Worm (Caenorhabditis elegans) whole organism, young adult: ENCODE results near the gene nsy-7.

Source experiments
- B0336.3 ChIP-seq: fragments of 200-800 bp; sonication (Bioruptor generic); IDR thresholded peaks from 2 replicates; pipeline ENCODE4 v1.3.6; 2022; ENCODE audit warnings: missing genetic modification characterization, missing compliant biosample characterization
- C06A6.2 ChIP-seq: fragments of 200-800 bp; sonication (Bioruptor generic); conservative IDR thresholded peaks from 2 replicates; pipeline ENCODE4 v1.3.6; 2022; ENCODE audit warnings: missing genetic modification characterization, missing compliant biosample characterization
- D2030.7 ChIP-seq: fragments of 200-800 bp; sonication (Bioruptor generic); IDR thresholded peaks from 2 replicates; pipeline ENCODE4 v1.3.6; 2022; ENCODE audit warnings: missing genetic modification reagents, missing genetic modification characterization, missing compliant biosample characterization
- F33H1.4 ChIP-seq: fragments of 200-800 bp; sonication (Bioruptor generic); IDR thresholded peaks from 2 replicates; pipeline ENCODE4 v1.3.6; 2022; ENCODE audit warnings: missing genetic modification reagents, missing genetic modification characterization, missing compliant biosample characterization
- F37B4.10 ChIP-seq: fragments of 200-800 bp; sonication (Bioruptor generic); IDR thresholded peaks from 2 replicates; pipeline ENCODE4 v1.3.6; 2022; ENCODE audit warnings: missing genetic modification characterization, missing compliant biosample characterization
- ZK185.1 ChIP-seq: sonication (generic microtip); optimal IDR thresholded peaks from 2 replicates; lab custom pipeline; 2016; ENCODE audit warnings: mild to moderate bottlenecking, missing genetic modification characterization, missing compliant biosample characterization; ENCODE audit not compliant: poor library complexity, severe bottlenecking
- ama-1 ChIP-seq, 3 experiments: fragments of 150-350 bp in 1 of 3; sonication (generic microtip) in 2 of 3; optimal IDR thresholded peaks; 2 replicates each; lab custom pipeline; 2014 to 2018; ENCODE audit warnings: missing biosample characterization in 2 of 3, missing genetic modification characterization in 2 of 3, missing genetic modification reagents in 2 of 3
- atf-7 ChIP-seq: sonication (generic microtip); optimal IDR thresholded peaks from 2 replicates; lab custom pipeline; 2017; ENCODE audit warnings: mild to moderate bottlenecking, missing genetic modification characterization, missing compliant biosample characterization
- attf-5 ChIP-seq: fragments of 200-800 bp; sonication (Bioruptor generic); optimal IDR thresholded peaks from 2 replicates; lab custom pipeline; 2018; ENCODE audit warnings: mild to moderate bottlenecking, missing genetic modification characterization, missing compliant biosample characterization
- bed-2 ChIP-seq: fragments of 200-800 bp; sonication (Bioruptor generic); IDR thresholded peaks from 2 replicates; pipeline ENCODE4 v1.3.6; 2022; ENCODE audit warnings: missing genetic modification reagents, missing genetic modification characterization, missing compliant biosample characterization
- cebp-1 ChIP-seq, 2 experiments: fragments of 200-800 bp in 1 of 2; sonication (Bioruptor generic) in 1 of 2; sonication (generic microtip) in 1 of 2; IDR thresholded peaks in 1 of 2; optimal IDR thresholded peaks in 1 of 2; 2 replicates each; pipeline versions ENCODE4 v1.3.6 to Lab custom; 2017 to 2022; ENCODE audit warnings: missing compliant biosample characterization in 2 of 2, missing genetic modification characterization in 2 of 2, mild to moderate bottlenecking in 1 of 2, missing genetic modification reagents in 1 of 2, moderate library complexity in 1 of 2
- ceh-27 ChIP-seq: fragments of 200-800 bp; sonication (Bioruptor generic); optimal IDR thresholded peaks from 2 replicates; lab custom pipeline; 2018; ENCODE audit warnings: mild to moderate bottlenecking, missing genetic modification characterization, moderate library complexity, missing compliant biosample characterization
- ceh-58 ChIP-seq: fragments of 200-800 bp; sonication (Bioruptor generic); IDR thresholded peaks from 2 replicates; pipeline ENCODE4 v1.3.6; 2022; ENCODE audit warnings: missing genetic modification characterization, missing compliant biosample characterization
- ceh-79 ChIP-seq: sonication (generic microtip); optimal IDR thresholded peaks from 2 replicates; lab custom pipeline; 2017; ENCODE audit warnings: mild to moderate bottlenecking, missing genetic modification characterization, missing compliant biosample characterization
- ceh-91 ChIP-seq: fragments of 200-800 bp; sonication (Bioruptor generic); IDR thresholded peaks from 2 replicates; pipeline ENCODE4 v1.3.6; 2022; ENCODE audit warnings: missing genetic modification reagents, missing genetic modification characterization, missing compliant biosample characterization
- die-1 ChIP-seq: sonication (generic microtip); optimal IDR thresholded peaks from 2 replicates; lab custom pipeline; 2016; ENCODE audit warnings: missing genotype, mild to moderate bottlenecking, missing genetic modification characterization, missing compliant biosample characterization
- dox-1 ChIP-seq: fragments of 200-800 bp; sonication (Bioruptor generic); IDR thresholded peaks from 2 replicates; pipeline ENCODE4 v1.3.6; 2022; ENCODE audit warnings: missing genetic modification reagents, missing genetic modification characterization, missing compliant biosample characterization
- efl-1 ChIP-seq: fragments of 150-350 bp; optimal IDR thresholded peaks from 2 replicates; lab custom pipeline; 2014; ENCODE audit warnings: missing biosample characterization, missing genetic modification reagents, missing genetic modification characterization
- egrh-3 ChIP-seq: fragments of 200-800 bp; sonication (Bioruptor generic); IDR thresholded peaks from 2 replicates; pipeline ENCODE4 v1.3.6; 2022; ENCODE audit warnings: missing genetic modification reagents, missing genetic modification characterization, missing compliant biosample characterization
- ekl-4 ChIP-seq: fragments of 200-800 bp; sonication (Bioruptor generic); IDR thresholded peaks from 2 replicates; pipeline ENCODE4 v1.3.6; 2022; ENCODE audit warnings: missing genetic modification reagents, missing genetic modification characterization, missing compliant biosample characterization
- gei-17 ChIP-seq: fragments of 200-800 bp; sonication (Bioruptor generic); optimal IDR thresholded peaks from 2 replicates; lab custom pipeline; 2018; ENCODE audit warnings: mild to moderate bottlenecking, missing genetic modification characterization, missing compliant biosample characterization
- him-1 ChIP-seq: sonication (generic microtip); optimal IDR thresholded peaks from 2 replicates; lab custom pipeline; 2016; ENCODE audit warnings: missing genotype, missing genetic modification reagents, missing genetic modification characterization, missing compliant biosample characterization
- hsf-1 ChIP-seq: fragments of 200-800 bp; sonication (Bioruptor generic); IDR thresholded peaks from 2 replicates; pipeline ENCODE4 v1.3.6; 2022; ENCODE audit warnings: missing genetic modification reagents, missing genetic modification characterization, missing compliant biosample characterization
- lag-1 ChIP-seq: fragments of 200-800 bp; sonication (Bioruptor generic); IDR thresholded peaks from 2 replicates; pipeline ENCODE4 v1.3.6; 2022; ENCODE audit warnings: missing genetic modification reagents, missing genetic modification characterization, missing compliant biosample characterization
- let-607 ChIP-seq, 2 experiments: fragments of 200-800 bp in 1 of 2; sonication (Bioruptor generic) in 1 of 2; sonication (generic microtip) in 1 of 2; optimal IDR thresholded peaks; 2 replicates each; lab custom pipeline; 2016 to 2018; ENCODE audit warnings: mild to moderate bottlenecking in 2 of 2, missing compliant biosample characterization in 2 of 2, missing genetic modification characterization in 2 of 2, moderate library complexity in 2 of 2, missing genotype in 1 of 2
- lsy-27 ChIP-seq: sonication (generic microtip); optimal IDR thresholded peaks from 2 replicates; lab custom pipeline; 2017; ENCODE audit warnings: missing genetic modification characterization, mild to moderate bottlenecking, missing compliant biosample characterization, antibody characterized with exemption, missing genotype, borderline replicate concordance; ENCODE audit not compliant: insufficient read depth
- mcd-1 ChIP-seq: fragments of 200-800 bp; sonication (Bioruptor generic); IDR thresholded peaks from 2 replicates; pipeline ENCODE4 v1.3.6; 2022; ENCODE audit warnings: missing genetic modification reagents, missing genetic modification characterization, missing compliant biosample characterization
- pbrm-1 ChIP-seq: fragments of 200-800 bp; sonication (Bioruptor generic); IDR thresholded peaks from 2 replicates; pipeline ENCODE4 v1.3.6; 2022; ENCODE audit warnings: missing genetic modification reagents, missing genetic modification characterization, missing compliant biosample characterization
- rcor-1 ChIP-seq: fragments of 200-800 bp; sonication (Bioruptor generic); IDR thresholded peaks from 2 replicates; pipeline ENCODE4 v1.3.6; 2022; ENCODE audit warnings: missing genetic modification reagents, missing genetic modification characterization, missing compliant biosample characterization
- snpc-1.1 ChIP-seq: sonication (generic microtip); optimal IDR thresholded peaks from 2 replicates; lab custom pipeline; 2017; ENCODE audit warnings: missing genetic modification characterization, mild to moderate bottlenecking, missing compliant biosample characterization, antibody characterized with exemption, moderate library complexity, missing genotype, missing genetic modification reagents; ENCODE audit not compliant: insufficient read depth
- snpc-3.4 ChIP-seq: sonication (generic microtip); optimal IDR thresholded peaks from 2 replicates; lab custom pipeline; 2017; ENCODE audit warnings: missing genetic modification characterization, mild to moderate bottlenecking, missing compliant biosample characterization, antibody characterized with exemption, moderate library complexity, missing genotype, missing genetic modification reagents
- snpc-4 ChIP-seq, 5 experiments: fragments of 150-350 bp in 1 of 5; sonication (generic microtip) in 4 of 5; optimal IDR thresholded peaks; 2 replicates each; lab custom pipeline; 2014 to 2018; ENCODE audit warnings: missing genetic modification characterization in 5 of 5, missing biosample characterization in 3 of 5, antibody characterized with exemption in 2 of 5, mild to moderate bottlenecking in 2 of 5, missing compliant biosample characterization in 2 of 5, missing genotype in 2 of 5, moderate library complexity in 2 of 5, missing genetic modification reagents in 1 of 5
- unc-62 ChIP-seq: fragments of 150-350 bp; optimal IDR thresholded peaks from 2 replicates; lab custom pipeline; 2014; ENCODE audit warnings: missing biosample characterization, missing genetic modification reagents, missing genetic modification characterization
- xnd-1 ChIP-seq: sonication (generic microtip); optimal IDR thresholded peaks from 2 replicates; lab custom pipeline; 2016; ENCODE audit warnings: missing genotype, missing genetic modification reagents, missing genetic modification characterization, missing compliant biosample characterization
- zfh-2 ChIP-seq: fragments of 200-800 bp; sonication (Bioruptor generic); conservative IDR thresholded peaks from 2 replicates; pipeline ENCODE4 v1.3.6; 2022; ENCODE audit warnings: missing genetic modification reagents, missing genetic modification characterization, missing compliant biosample characterization

Gene nsy-7

ce11 chrIV:8075516-8075915 lies 10.9 kb downstream of the nsy-7 start:
- TF ChIP-seq ceh-91 (GFP tag; lab: Robert Waterston, UW) = no peak
- no peak for TF ChIP-seq snpc-3.4
- TF ChIP-seq snpc-4 (GFP tag; optimal IDR thresholded peaks at IDR 0.05; lab: Kevin White, UChicago) = no peak
- TF ChIP-seq snpc-4 (tag; optimal IDR thresholded peaks at IDR 0.05; lab: Kevin White, UChicago) = peak in 3 of 4 experiments; percentile 26 to 54 (median 52)
- TF ChIP-seq snpc-1.1 (tag; lab: Kevin White, UChicago) = peak; percentile 51
- no peak for TF ChIP-seq ceh-79 (tag; lab: Kevin White, UChicago)

DNA sequence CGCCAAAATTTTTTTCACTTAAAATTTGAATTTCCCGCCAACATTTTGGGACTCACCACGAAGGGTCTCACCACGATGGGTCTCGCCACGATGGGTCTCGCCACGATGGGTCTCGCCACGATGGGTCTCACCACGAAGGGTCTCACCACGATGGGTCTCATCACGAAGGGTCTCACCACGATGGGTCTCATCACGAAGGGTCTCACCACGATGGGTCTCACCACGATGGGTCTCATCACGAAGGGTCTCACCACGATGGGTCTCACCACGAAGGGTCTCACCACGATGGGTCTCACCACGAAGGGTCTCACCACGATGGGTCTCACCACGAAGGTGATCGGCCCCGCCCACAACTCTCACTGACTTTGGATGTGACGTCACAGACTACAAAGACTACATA lies 12.8 kb downstream of the nsy-7 start:
- TF ChIP-seq ceh-91 (GFP tag; lab: Robert Waterston, UW) = 0 out of 2 replicates have a peak, but pooled peaks have one; percentile 38
- TF ChIP-seq pbrm-1 = 0 out of 2 replicates have a peak, but pooled peaks have one; percentile 53
- peak; percentile 26; the same call in 1 of the 2 replicates for TF ChIP-seq mcd-1 (GFP tag; lab: Robert Waterston, UW)
- peak; percentile 35 for TF ChIP-seq egrh-3 (GFP tag; lab: Robert Waterston, UW)
- peak; percentile 78 for TF ChIP-seq F33H1.4 (GFP tag; lab: Robert Waterston, UW)
- 0 out of 2 replicates have a peak, but pooled peaks have one; percentile 34 for TF ChIP-seq F37B4.10 (GFP tag; lab: Robert Waterston, UW)
- TF ChIP-seq D2030.7 (GFP tag; lab: Robert Waterston, UW) = peak; percentile 12; the same call in 1 of the 2 replicates
- peak; percentile 69; the same call in 1 of the 2 replicates for TF ChIP-seq dox-1

DNA sequence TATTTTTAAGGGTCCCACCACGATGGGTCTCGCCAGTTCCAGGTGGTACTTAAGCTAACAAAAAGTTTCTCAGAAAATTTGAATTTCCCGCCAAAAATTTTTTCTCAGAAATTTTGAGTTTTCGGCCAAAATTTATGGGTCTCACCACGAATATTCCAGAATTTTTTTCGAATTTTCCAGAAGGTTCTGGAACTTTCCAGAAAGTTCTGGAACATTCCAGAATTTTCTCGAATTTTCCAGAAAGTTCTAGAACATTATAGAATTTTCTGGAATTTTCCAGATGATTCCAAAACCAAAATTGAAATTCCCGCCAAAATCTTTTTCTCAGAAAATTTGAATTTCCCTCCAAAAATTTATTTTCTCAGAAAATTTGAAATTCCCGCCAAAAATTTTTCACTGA lies 13.8 kb downstream of the nsy-7 start:
- 0 out of 2 replicates have a peak, but pooled peaks have one; percentile 6 for TF ChIP-seq F33H1.4 (GFP tag; lab: Robert Waterston, UW)
- peak; percentile 56 for TF ChIP-seq dox-1
- 0 out of 2 replicates have a peak, but pooled peaks have one; percentile 27 for TF ChIP-seq ekl-4
- TF ChIP-seq hsf-1 = peak; percentile 96

DNA sequence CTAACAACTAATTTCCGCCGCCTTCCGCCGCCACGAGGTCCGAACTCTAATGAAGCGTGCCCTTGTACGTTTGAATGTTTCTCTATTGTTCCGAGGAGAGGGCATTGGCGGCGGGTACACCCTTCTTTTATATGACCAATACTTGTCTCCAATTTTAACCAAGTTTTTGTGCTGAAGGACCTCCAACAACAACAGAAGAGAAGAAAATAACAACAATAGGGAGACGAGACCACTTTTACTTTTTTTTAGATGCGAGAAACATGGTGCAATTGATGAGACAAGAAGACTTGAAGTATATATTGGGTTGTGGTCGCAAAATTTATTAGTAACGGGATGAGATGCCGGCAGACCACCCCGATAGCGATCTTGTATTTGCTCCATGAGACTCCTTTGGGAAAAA lies 15.5 kb downstream of the nsy-7 start:
- TF ChIP-seq ama-1 (optimal IDR thresholded peaks at IDR 0.05; lab: Kevin White, UChicago) (no peak), ama-1 (GFP tag; optimal IDR thresholded peaks at IDR 0.05; lab: Kevin White, UChicago) (no peak), ceh-27 (GFP tag; lab: Kevin White, UChicago) (peak; percentile 64)
- TF ChIP-seq, all 124 proteins: peak for 1

DNA sequence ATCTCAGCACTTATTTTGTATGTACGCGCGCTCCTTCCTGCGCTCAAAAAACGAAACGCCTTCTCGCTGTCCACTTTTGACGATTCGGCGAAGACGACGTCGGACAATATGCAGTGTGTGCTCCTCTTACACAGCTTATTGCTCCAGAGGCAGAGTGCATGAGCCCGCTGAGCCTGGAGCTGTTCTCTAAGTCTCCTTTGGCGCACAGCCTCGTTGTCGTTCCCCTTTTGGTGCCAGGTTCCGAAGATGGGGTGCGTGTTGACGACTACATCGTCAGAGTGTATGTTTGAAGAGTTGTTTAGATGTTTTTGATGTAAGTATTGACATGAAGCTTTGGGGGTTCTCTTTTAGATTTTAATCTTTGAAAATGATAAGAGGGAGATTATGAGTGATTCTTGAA lies 16.2 kb downstream of the nsy-7 start:
- TF ChIP-seq zfh-2 (GFP tag; lab: Robert Waterston, UW) (peak; percentile 63), him-1 (no peak), C06A6.2 (GFP tag; lab: Robert Waterston, UW) (peak; percentile 22; the same call in 1 of the 2 replicates)

DNA sequence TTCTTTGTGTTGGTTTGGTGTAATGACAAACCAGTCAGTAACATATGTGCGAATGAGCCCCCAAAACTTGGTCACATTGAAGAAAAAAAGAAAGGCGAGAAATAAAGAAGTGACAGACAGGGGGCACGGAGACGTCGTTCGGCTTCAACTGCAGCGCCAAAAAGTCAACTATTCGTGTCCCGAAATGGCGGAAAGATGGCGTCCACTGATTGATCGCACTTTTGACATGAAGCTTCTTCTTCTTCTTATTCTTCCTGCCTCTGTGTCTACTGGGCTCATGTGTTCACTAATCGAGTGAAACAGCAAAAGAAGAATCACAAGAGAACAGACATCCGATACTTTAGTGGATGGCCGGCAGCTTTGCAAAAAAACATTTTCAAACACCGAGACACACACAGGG lies 17.3 kb downstream of the nsy-7 start:
- TF ChIP-seq bed-2 (GFP tag; lab: Robert Waterston, UW) = no peak
- TF ChIP-seq zfh-2 (GFP tag; lab: Robert Waterston, UW) = peak; percentile 37; the same call in 1 of the 2 replicates

ce11 chrIV:8068280-8068679 lies 18.2 kb downstream of the nsy-7 start:
- no peak for TF ChIP-seq let-607 (tag; optimal IDR thresholded peaks at IDR 0.05; lab: Kevin White, UChicago)
- no peak for TF ChIP-seq cebp-1 (GFP tag; IDR thresholded peaks at IDR 0.05; lab: Robert Waterston, UW)
- no peak for TF ChIP-seq cebp-1 (tag; optimal IDR thresholded peaks at IDR 0.05; lab: Kevin White, UChicago)
- no peak for TF ChIP-seq lsy-27 (tag; lab: Kevin White, UChicago)
- no peak for TF ChIP-seq die-1
- TF ChIP-seq ceh-58 = no peak
- TF ChIP-seq rcor-1 (GFP tag; lab: Robert Waterston, UW) = no peak
- no peak for TF ChIP-seq him-1
- no peak for TF ChIP-seq efl-1 (GFP tag; lab: Kevin White, UChicago)
- TF ChIP-seq lag-1 (GFP tag; lab: Robert Waterston, UW) = no peak
- no peak for TF ChIP-seq unc-62 (GFP tag; lab: Kevin White, UChicago)
- no peak for TF ChIP-seq B0336.3 (GFP tag; lab: Robert Waterston, UW)
- no peak for TF ChIP-seq attf-5 (GFP tag; lab: Kevin White, UChicago)
- no peak for TF ChIP-seq xnd-1 (tag; lab: Kevin White, UChicago)
- no peak for TF ChIP-seq gei-17 (GFP tag; lab: Kevin White, UChicago)
- no peak for TF ChIP-seq ZK185.1 (tag; lab: Kevin White, UChicago)
- TF ChIP-seq atf-7 (tag; lab: Kevin White, UChicago) = no peak
